Fruit fly (Drosophila melanogaster) whole organism, pupa: Measurements from ENCODE around the gene Rev1.

Experiments
- CG4496 ChIP-seq: fragments of 200-800 bp; sonication (Bioruptor generic); IDR thresholded peaks from 3 replicates; pipeline ENCODE4 v1.3.6; 2022; ENCODE audit warnings: missing biosample characterization, missing genetic modification characterization
- Pif1A ChIP-seq: fragments of 200-800 bp; sonication (Bioruptor generic); optimal IDR thresholded peaks from 3 replicates; lab custom pipeline; 2016; ENCODE audit warnings: missing biosample characterization, missing genetic modification characterization
- Pif1B ChIP-seq: fragments of 200-800 bp; sonication (Bioruptor generic); optimal IDR thresholded peaks from 3 replicates; lab custom pipeline; 2016; ENCODE audit warnings: missing biosample characterization, missing genetic modification characterization
- fd96Ca ChIP-seq: fragments of 200-800 bp; sonication (Bioruptor generic); IDR thresholded peaks from 3 replicates; pipeline ENCODE4 v1.3.6; 2022; ENCODE audit warnings: missing biosample characterization, missing genetic modification characterization

DNA sequence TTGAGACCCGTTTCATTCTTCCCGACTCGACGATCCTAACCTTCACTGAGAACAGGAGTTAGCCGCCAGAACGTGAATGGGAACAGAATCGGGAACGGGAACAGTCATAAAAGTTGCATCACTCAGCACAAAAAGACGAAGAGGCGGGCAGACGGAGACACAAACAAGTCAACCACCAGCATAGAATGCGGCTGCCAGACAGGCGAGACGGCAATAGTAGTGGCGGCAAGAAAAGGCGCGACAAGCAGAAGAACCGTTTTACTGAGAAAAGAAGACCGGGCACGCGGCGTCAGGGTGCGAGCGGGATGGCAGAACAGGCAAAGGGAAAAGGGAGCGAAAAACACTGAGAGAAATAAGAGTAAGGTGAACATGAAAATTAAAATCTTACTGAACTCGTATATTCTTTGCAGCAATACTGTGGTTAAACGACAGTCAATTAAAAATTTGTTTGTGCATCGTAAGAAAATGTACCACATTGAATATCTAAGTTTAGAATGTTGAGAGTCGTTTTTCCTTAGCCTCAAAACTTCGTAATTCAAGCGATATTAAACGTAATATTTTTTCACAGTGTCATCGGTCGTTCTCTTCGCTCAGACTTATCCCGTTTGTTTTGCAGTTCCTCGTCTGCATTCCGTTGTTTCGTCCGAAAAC is 13.7 kb upstream of the Rev1 start:
- TF ChIP-seq Pif1A (peak; percentile 91), fd96Ca (GFP tag; lab: Robert Waterston, UW) (peak; percentile 79), CG4496 (GFP tag; lab: Robert Waterston, UW) (peak; percentile 87), Pif1B (peak; percentile 79)
